Worm (Caenorhabditis elegans) whole organism, L3 larva: Measurements from ENCODE around the gene str-39.

Experiments
- mml-1 ChIP-seq: fragments of 150-350 bp; sonication (generic microtip); optimal IDR thresholded peaks from 3 replicates; lab custom pipeline; 2014; ENCODE audit warnings: missing biosample characterization, missing genetic modification characterization
- unc-62 ChIP-seq: fragments of 150-350 bp; sonication (generic microtip); optimal IDR thresholded peaks from 4 replicates; lab custom pipeline; 2014; ENCODE audit warnings: missing biosample characterization, missing genetic modification reagents, missing genetic modification characterization

ce11 chrV:2836501-2836900, 43.2 kb downstream of the str-39 start, which contains the start of gene srj-45:
- TF ChIP-seq unc-62 (GFP tag; lab: Kevin White, UChicago), result no peak
- TF ChIP-seq mml-1 (tag; lab: Kevin White, UChicago), result no peak
